Fruit fly (Drosophila melanogaster): Measurements from ENCODE around the gene Ube4A.

The Ube4A gene

dm6 chr2L:6693794-6694254 is 35.5 kb downstream of the Ube4A start (continued):
- TF ChIP-seq mam (GFP tag; optimal IDR thresholded peaks at IDR 0.05) (no peak), CG12769 (tag; optimal IDR thresholded peaks at IDR 0.05) (no peak), bcd (GFP tag; optimal IDR thresholded peaks at IDR 0.05) (peak; percentile 27), CG18262 (tag; optimal IDR thresholded peaks at IDR 0.05) (peak; percentile 85), CG1832 (GFP tag; optimal IDR thresholded peaks at IDR 0.05) (no peak), luna (GFP tag; optimal IDR thresholded peaks at IDR 0.05) (no peak), Optix (GFP tag; IDR thresholded peaks at IDR 0.05) (no peak), insv (GFP tag; optimal IDR thresholded peaks at IDR 0.05) (no peak), odd (GFP tag; optimal IDR thresholded peaks at IDR 0.05) (peak; percentile 50), h (optimal IDR thresholded peaks at IDR 0.05) (no peak), CG18619 (GFP tag; optimal IDR thresholded peaks at IDR 0.05) (peak; percentile 45), CG3163 (GFP tag; optimal IDR thresholded peaks at IDR 0.05) (no peak), Ssrp (tag; optimal IDR thresholded peaks at IDR 0.05) (peak; percentile 53), Vsx1 (GFP tag; optimal IDR thresholded peaks at IDR 0.05) (no peak), CG8924 (tag; optimal IDR thresholded peaks at IDR 0.05) (peak; percentile 72), Hr39 (optimal IDR thresholded peaks at IDR 0.05) (no peak), Xbp1 (GFP tag; optimal IDR thresholded peaks at IDR 0.05) (peak; percentile 23), CG6654 (GFP tag; optimal IDR thresholded peaks at IDR 0.05) (no peak), kni (GFP tag; optimal IDR thresholded peaks at IDR 0.05) (no peak), lola (GFP tag; optimal IDR thresholded peaks at IDR 0.05) (peak in 1 of 3 experiments; percentile 80), CG2678 (tag; optimal IDR thresholded peaks at IDR 0.05) (peak; percentile 73), CHES-1-like (GFP tag; optimal IDR thresholded peaks at IDR 0.05) (no peak), CG3065 (GFP tag; optimal IDR thresholded peaks at IDR 0.05) (no peak), tin (GFP tag; optimal IDR thresholded peaks at IDR 0.05) (peak; percentile 27), CG13424 (tag; optimal IDR thresholded peaks at IDR 0.05) (peak; percentile 75), peb (GFP tag; IDR thresholded peaks at IDR 0.05) (no peak), CG2875 (GFP tag; optimal IDR thresholded peaks at IDR 0.05) (peak; percentile 50), slou (GFP tag; optimal IDR thresholded peaks at IDR 0.05) (no peak), org-1 (GFP tag; optimal IDR thresholded peaks at IDR 0.05) (peak; percentile 36), p53 (GFP tag; optimal IDR thresholded peaks at IDR 0.05) (no peak), Abd-B (GFP tag; optimal IDR thresholded peaks at IDR 0.05) (peak; percentile 34), Mes4 (GFP tag; optimal IDR thresholded peaks at IDR 0.05) (no peak), Pdp1 (GFP tag; optimal IDR thresholded peaks at IDR 0.05) (no peak), gce (GFP tag; IDR thresholded peaks at IDR 0.05) (no peak), cas (GFP tag; IDR thresholded peaks at IDR 0.05) (no peak), fd64A (GFP tag; optimal IDR thresholded peaks at IDR 0.05) (peak; percentile 14), Jarid2 (GFP tag; optimal IDR thresholded peaks at IDR 0.05) (no peak), Bteb2 (GFP tag; optimal IDR thresholded peaks at IDR 0.05) (peak; percentile 8), ci (GFP tag; IDR thresholded peaks at IDR 0.05) (0 out of 3 replicates have a peak, but pooled peaks have one; percentile 35), Spps (tag; optimal IDR thresholded peaks at IDR 0.05) (no peak), Hand (GFP tag; optimal IDR thresholded peaks at IDR 0.05) (peak; percentile 45), gsb (GFP tag; IDR thresholded peaks at IDR 0.05) (no peak), Ravus (GFP tag; IDR thresholded peaks at IDR 0.05) (no peak), ems (GFP tag; optimal IDR thresholded peaks at IDR 0.05) (no peak), CG7556 (GFP tag; optimal IDR thresholded peaks at IDR 0.05) (peak; percentile 82), Nf-YC (tag; optimal IDR thresholded peaks at IDR 0.05) (peak; percentile 36), CG30020 (tag; optimal IDR thresholded peaks at IDR 0.05) (peak; percentile 44), her (GFP tag; optimal IDR thresholded peaks at IDR 0.05) (no peak), dpn (GFP tag; optimal IDR thresholded peaks at IDR 0.05) (peak in 1 of 2 experiments; percentile 13), CG7357 (GFP tag; IDR thresholded peaks at IDR 0.05) (no peak), tio (GFP tag; optimal IDR thresholded peaks at IDR 0.05) (peak; percentile 54), CG13296 (GFP tag; optimal IDR thresholded peaks at IDR 0.05) (peak; percentile 28)
